Fruit fly (Drosophila melanogaster) whole organism, embryonic: ENCODE measurements around the gene CG12054.

Experiments
- CG2678 ChIP-seq: fragments of 200-800 bp; sonication (Bioruptor generic); optimal IDR thresholded peaks from 3 replicates; lab custom pipeline; 2019; ENCODE audit warnings: missing biosample characterization, mild to moderate bottlenecking, missing genetic modification characterization, moderate library complexity
- CTCF ChIP-seq: fragments of 200-800 bp; sonication (Bioruptor generic); optimal IDR thresholded peaks from 2 replicates; lab custom pipeline; 2017; ENCODE audit warnings: missing biosample characterization, mild to moderate bottlenecking, missing genetic modification characterization, moderate library complexity
- Ravus ChIP-seq: fragments of 200-800 bp; sonication (Bioruptor generic); IDR thresholded peaks from 2 replicates; pipeline ENCODE4 v1.3.6; 2022; ENCODE audit warnings: missing biosample characterization, missing genetic modification characterization
- pb ChIP-seq: fragments of 200-800 bp; sonication (Bioruptor generic); optimal IDR thresholded peaks from 3 replicates; lab custom pipeline; 2016; ENCODE audit warnings: missing biosample characterization, missing genetic modification characterization
- tx ChIP-seq: fragments of 200-800 bp; sonication (Bioruptor generic); optimal IDR thresholded peaks from 2 replicates; lab custom pipeline; 2016; ENCODE audit warnings: missing biosample characterization, missing genetic modification characterization

DNA sequence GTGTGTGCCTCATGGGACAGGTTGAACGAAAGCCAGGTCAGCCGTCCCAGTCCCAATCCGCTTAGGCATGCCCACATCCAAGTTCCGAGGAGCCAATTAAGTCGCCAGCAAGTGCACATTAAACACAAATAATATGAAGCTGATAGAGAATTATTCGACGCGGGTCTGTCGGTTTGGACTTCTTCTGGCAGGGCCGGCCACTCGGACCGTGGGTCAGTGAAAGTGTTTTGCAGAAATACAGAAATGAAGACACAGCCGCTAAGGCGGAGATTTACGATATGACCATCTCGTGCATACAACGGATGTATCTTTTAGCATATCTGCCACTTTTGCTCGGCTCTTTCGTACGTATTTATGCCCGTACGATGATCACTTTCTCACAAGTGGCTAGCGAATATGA lies 27.7 kb downstream of the CG12054 start:
- TF ChIP-seq Ravus, result no peak
- TF ChIP-seq pb (GFP tag; lab: Kevin White, UChicago), result no peak
- TF ChIP-seq CG2678 (tag; lab: Kevin White, UChicago), result no peak
- TF ChIP-seq CTCF (GFP tag; lab: Kevin White, UChicago), result no peak
- TF ChIP-seq tx (GFP tag; lab: Kevin White, UChicago), result no peak
